Worm (Caenorhabditis elegans): Measurements from ENCODE around the gene cat-2.

cat-2 gene

DNA sequence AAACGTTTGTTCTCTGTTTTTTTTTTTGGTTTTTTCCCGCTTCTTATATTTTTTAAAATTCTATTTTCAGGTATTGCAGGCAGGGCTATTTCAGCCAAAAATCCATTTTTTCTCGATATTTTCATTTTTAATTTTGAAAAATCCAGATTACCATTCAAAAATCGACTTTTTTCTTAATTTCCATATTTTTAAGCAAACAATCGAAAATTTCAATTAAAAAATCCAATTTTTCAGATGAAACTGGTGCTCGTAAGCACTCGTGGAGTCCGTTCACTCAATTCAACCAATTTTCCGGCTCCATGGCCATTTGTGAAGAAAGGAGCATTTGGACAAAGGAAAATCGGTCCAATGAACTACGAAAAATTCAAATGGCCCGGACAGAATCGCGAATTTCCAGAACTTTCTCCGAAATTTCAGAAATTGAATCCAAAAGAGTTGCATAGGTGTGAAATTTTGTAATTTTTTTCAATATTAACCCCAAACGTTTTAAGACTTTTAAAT lies 31.1 kb downstream of the cat-2 start, which contains the start of gene mrpl-41:
Gene mrpl-41, plus strand, starts transcription at position 235 of the 501 bp plus-strand sequence.
- TF ChIP-seq bed-3 (GFP tag; optimal IDR thresholded peaks at IDR 0.05) (no peak), flh-1 (GFP tag; optimal IDR thresholded peaks at IDR 0.05) (no peak), nhr-76 (tag; optimal IDR thresholded peaks at IDR 0.05) (no peak), mls-2 (tag; optimal IDR thresholded peaks at IDR 0.05) (no peak), lin-32 (GFP tag; optimal IDR thresholded peaks at IDR 0.05) (no peak), ztf-11 (tag; optimal IDR thresholded peaks at IDR 0.05) (no peak), pha-4 (tag; optimal IDR thresholded peaks at IDR 0.05) (no peak), ham-2 (GFP tag; optimal IDR thresholded peaks at IDR 0.05) (no peak), hlh-1 (tag; optimal IDR thresholded peaks at IDR 0.05) (no peak), lsy-2 (tag; optimal IDR thresholded peaks at IDR 0.05) (no peak), nhr-28 (tag; optimal IDR thresholded peaks at IDR 0.05) (no peak), sem-2 (GFP tag; optimal IDR thresholded peaks at IDR 0.05) (no peak), cnd-1 (tag; optimal IDR thresholded peaks at IDR 0.05) (no peak)

DNA sequence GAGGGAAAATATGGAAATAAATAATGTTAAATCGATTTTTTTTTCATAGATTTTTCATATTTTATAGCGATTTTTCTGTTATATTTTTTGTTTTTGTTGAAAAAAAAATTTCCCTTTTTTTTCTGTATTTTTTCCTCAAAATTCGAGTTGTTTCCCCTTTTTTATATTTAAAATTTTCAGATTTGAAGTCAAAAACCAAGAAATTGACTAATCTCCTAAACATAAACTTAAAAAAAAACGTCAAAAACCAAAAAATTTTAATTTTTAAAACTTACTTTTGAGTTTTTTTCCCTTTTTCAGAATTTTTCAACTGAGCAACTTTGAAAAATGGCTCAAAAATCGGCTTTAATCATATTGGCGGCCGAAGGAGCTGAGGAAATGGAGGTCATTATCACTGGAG lies 32.7 kb downstream of the cat-2 start, which contains the start of gene djr-1.1:
Gene djr-1.1, plus strand, starts transcription at position 301 of the 400 bp plus-strand sequence.
- TF ChIP-seq sem-2 (GFP tag; optimal IDR thresholded peaks at IDR 0.05) (no peak), snpc-4 (tag; optimal IDR thresholded peaks at IDR 0.05) (no peak), bed-3 (GFP tag; optimal IDR thresholded peaks at IDR 0.05) (no peak), nhr-12 (tag; optimal IDR thresholded peaks at IDR 0.05) (no peak), ham-2 (GFP tag; optimal IDR thresholded peaks at IDR 0.05) (no peak), ceh-39 (tag; optimal IDR thresholded peaks at IDR 0.05) (no peak), elt-3 (tag; optimal IDR thresholded peaks at IDR 0.05) (no peak), mls-2 (tag; optimal IDR thresholded peaks at IDR 0.05) (no peak), zip-8 (tag; optimal IDR thresholded peaks at IDR 0.05) (no peak), mep-1 (tag; optimal IDR thresholded peaks at IDR 0.05) (no peak), ceh-83 (GFP tag; optimal IDR thresholded peaks at IDR 0.05) (no peak), unc-120 (tag; optimal IDR thresholded peaks at IDR 0.05; ENCODE audit: poor library complexity, severe bottlenecking) (no peak), drap-1 (GFP tag; optimal IDR thresholded peaks at IDR 0.05) (no peak)

- no peak for TF ChIP-seq lin-13 (tag; optimal IDR thresholded peaks at IDR 0.05)
- no peak for TF ChIP-seq ceh-39 (tag; optimal IDR thresholded peaks at IDR 0.05)
- no peak for TF ChIP-seq nhr-2 (tag; optimal IDR thresholded peaks at IDR 0.05)
- no peak for TF ChIP-seq nhr-76 (tag; optimal IDR thresholded peaks at IDR 0.05)
These were observed 37.0 kb downstream of the cat-2 start, which contains the start of gene B0432.11 for ce11 chrII:294606-295005. B0432.11 (minus strand) TSS chrII:294706.

ce11 chrII:296911-297440 lies 39.4 kb downstream of the cat-2 start, which contains the start of the genes clec-117 and B0432.1:
clec-117 (minus strand) TSS chrII:297011.
B0432.1 (plus strand) TSS chrII:297390.
- no peak for TF ChIP-seq mab-5 (tag; optimal IDR thresholded peaks at IDR 0.05)
- TF ChIP-seq M03D4.4 (tag; optimal IDR thresholded peaks at IDR 0.05), result no peak
- TF ChIP-seq blmp-1 (tag; optimal IDR thresholded peaks at IDR 0.05), result no peak
- no peak for TF ChIP-seq lin-13 (tag; optimal IDR thresholded peaks at IDR 0.05)
- no peak for TF ChIP-seq drap-1 (GFP tag; optimal IDR thresholded peaks at IDR 0.05)
- TF ChIP-seq ces-1 (GFP tag; optimal IDR thresholded peaks at IDR 0.05), result no peak
- no peak for TF ChIP-seq elt-1 (tag; optimal IDR thresholded peaks at IDR 0.05; ENCODE audit: borderline replicate concordance, insufficient read depth)
- TF ChIP-seq flh-1 (GFP tag; optimal IDR thresholded peaks at IDR 0.05), result no peak
- TF ChIP-seq elt-3 (tag; optimal IDR thresholded peaks at IDR 0.05), result no peak
- no peak for TF ChIP-seq ceh-39 (tag; optimal IDR thresholded peaks at IDR 0.05)

- TF ChIP-seq nhr-28 (tag; optimal IDR thresholded peaks at IDR 0.05) (no peak), unc-39 (tag; optimal IDR thresholded peaks at IDR 0.05) (no peak), elt-3 (tag; optimal IDR thresholded peaks at IDR 0.05) (no peak), M03D4.4 (tag; optimal IDR thresholded peaks at IDR 0.05) (no peak), ceh-43 (GFP tag; optimal IDR thresholded peaks at IDR 0.05) (no peak), blmp-1 (tag; optimal IDR thresholded peaks at IDR 0.05) (no peak), flh-1 (GFP tag; optimal IDR thresholded peaks at IDR 0.05) (no peak), ces-1 (GFP tag; optimal IDR thresholded peaks at IDR 0.05) (no peak), lin-13 (tag; optimal IDR thresholded peaks at IDR 0.05) (no peak), unc-62 (GFP tag; optimal IDR thresholded peaks at IDR 0.05) (no peak), ceh-83 (GFP tag; optimal IDR thresholded peaks at IDR 0.05) (no peak), lsy-2 (tag; optimal IDR thresholded peaks at IDR 0.05) (no peak), elt-1 (tag; optimal IDR thresholded peaks at IDR 0.05; ENCODE audit: borderline replicate concordance, insufficient read depth) (no peak), snpc-4 (tag; optimal IDR thresholded peaks at IDR 0.05) (no peak), bed-3 (GFP tag; optimal IDR thresholded peaks at IDR 0.05) (no peak), hlh-1 (tag; optimal IDR thresholded peaks at IDR 0.05) (no peak), mep-1 (tag; optimal IDR thresholded peaks at IDR 0.05) (no peak)
These were observed 42.1 kb downstream of the cat-2 start, which contains the start of gene K01A2.6 for ce11 chrII:299684-300083. K01A2.6 (plus strand) TSS chrII:299984.

All from whole organism, mixed stage, embryonic.